Fruit fly (Drosophila melanogaster) whole organism, prepupa: ENCODE results near the gene CG14314.

Experiments used
- Blimp-1 ChIP-seq: fragments of 200-800 bp; sonication (Bioruptor generic); optimal IDR thresholded peaks from 3 replicates; lab custom pipeline; 2017; ENCODE audit warnings: missing biosample characterization, missing genetic modification characterization, mild to moderate bottlenecking, moderate library complexity, missing genetic modification reagents
- CG10631 ChIP-seq: fragments of 200-800 bp; sonication (Bioruptor generic); optimal IDR thresholded peaks from 2 replicates; lab custom pipeline; 2016; ENCODE audit warnings: missing biosample characterization, missing genetic modification characterization
- CG10669 ChIP-seq: fragments of 200-800 bp; sonication (Bioruptor generic); optimal IDR thresholded peaks from 3 replicates; lab custom pipeline; 2018; ENCODE audit warnings: missing biosample characterization, mild to moderate bottlenecking, missing genetic modification characterization, moderate library complexity
- CG11294 ChIP-seq: fragments of 200-800 bp; sonication (Bioruptor generic); IDR thresholded peaks from 2 replicates; pipeline ENCODE4 v1.3.6; 2022; ENCODE audit warnings: missing biosample characterization, missing genetic modification characterization
- CG11762 ChIP-seq: fragments of 200-800 bp; sonication (Bioruptor generic); optimal IDR thresholded peaks from 3 replicates; lab custom pipeline; 2016; ENCODE audit warnings: missing biosample characterization, missing genetic modification characterization; ENCODE audit not compliant: insufficient read depth
- CG15336 ChIP-seq: fragments of 200-800 bp; sonication (Bioruptor generic); IDR thresholded peaks from 2 replicates; pipeline ENCODE4 v1.3.6; 2022; ENCODE audit warnings: missing biosample characterization, missing genetic modification characterization
- CG1621 ChIP-seq: fragments of 200-800 bp; sonication (Bioruptor generic); optimal IDR thresholded peaks from 3 replicates; lab custom pipeline; 2018; ENCODE audit warnings: missing biosample characterization, mild to moderate bottlenecking, missing genetic modification characterization
- CG16779 ChIP-seq: fragments of 200-800 bp; sonication (Bioruptor generic); optimal IDR thresholded peaks from 3 replicates; lab custom pipeline; 2017; ENCODE audit warnings: missing biosample characterization, mild to moderate bottlenecking, missing genetic modification characterization
- CG3032 ChIP-seq: fragments of 200-800 bp; optimal IDR thresholded peaks from 2 replicates; lab custom pipeline; 2019; ENCODE audit warnings: missing biosample characterization, mild to moderate bottlenecking, missing genetic modification characterization, moderate library complexity
- CG31627 ChIP-seq: fragments of 200-800 bp; sonication (Bioruptor generic); optimal IDR thresholded peaks from 3 replicates; lab custom pipeline; 2016; ENCODE audit warnings: missing biosample characterization, missing genetic modification characterization
- CG32006 ChIP-seq: fragments of 200-800 bp; sonication (Bioruptor generic); optimal IDR thresholded peaks from 3 replicates; lab custom pipeline; 2017; ENCODE audit warnings: missing biosample characterization, mild to moderate bottlenecking, missing genetic modification characterization
- CG34406 ChIP-seq: fragments of 200-800 bp; sonication (Bioruptor generic); optimal IDR thresholded peaks from 3 replicates; lab custom pipeline; 2016; ENCODE audit warnings: missing biosample characterization, missing genetic modification characterization
- CG4318 ChIP-seq: fragments of 200-800 bp; sonication (Bioruptor generic); optimal IDR thresholded peaks from 3 replicates; lab custom pipeline; 2017; ENCODE audit warnings: missing biosample characterization, mild to moderate bottlenecking, missing genetic modification characterization
- CG6276 ChIP-seq: fragments of 200-800 bp; sonication (Bioruptor generic); optimal IDR thresholded peaks from 2 replicates; lab custom pipeline; 2017; ENCODE audit warnings: missing biosample characterization, mild to moderate bottlenecking, missing genetic modification characterization
- CG6792 ChIP-seq: fragments of 200-800 bp; sonication (Bioruptor generic); optimal IDR thresholded peaks from 3 replicates; lab custom pipeline; 2016; ENCODE audit warnings: missing biosample characterization, missing genetic modification characterization
- CG6808 ChIP-seq: fragments of 200-800 bp; sonication (Bioruptor generic); optimal IDR thresholded peaks from 3 replicates; lab custom pipeline; 2017; ENCODE audit warnings: missing biosample characterization, missing genetic modification characterization, mild to moderate bottlenecking, moderate library complexity, missing genetic modification reagents
- CG8119 ChIP-seq: fragments of 200-800 bp; sonication (Bioruptor generic); IDR thresholded peaks from 3 replicates; pipeline ENCODE4 v1.3.6; 2022; ENCODE audit warnings: missing biosample characterization, missing genetic modification characterization
- CG8319 ChIP-seq: fragments of 200-800 bp; sonication (Bioruptor generic); optimal IDR thresholded peaks from 3 replicates; lab custom pipeline; 2016; ENCODE audit warnings: missing biosample characterization, missing genetic modification characterization
- CG8632 ChIP-seq: fragments of 200-800 bp; sonication (Bioruptor generic); optimal IDR thresholded peaks from 3 replicates; lab custom pipeline; 2016; ENCODE audit warnings: missing biosample characterization, missing genetic modification characterization
- CG9139 ChIP-seq: fragments of 200-800 bp; sonication (Bioruptor generic); optimal IDR thresholded peaks from 3 replicates; lab custom pipeline; 2017; ENCODE audit warnings: missing biosample characterization, mild to moderate bottlenecking, missing genetic modification characterization
- Eip75B ChIP-seq: fragments of 200-800 bp; sonication (Bioruptor generic); optimal IDR thresholded peaks from 3 replicates; lab custom pipeline; 2016; ENCODE audit warnings: missing biosample characterization, missing genetic modification characterization
- Eip78C ChIP-seq: fragments of 200-800 bp; sonication (Bioruptor generic); peaks from one replicate; lab custom pipeline; 2016; ENCODE audit warnings: missing biosample characterization, missing genetic modification characterization
- Eip93F ChIP-seq: fragments of 200-800 bp; sonication (Bioruptor generic); optimal IDR thresholded peaks from 2 replicates; lab custom pipeline; 2016; ENCODE audit warnings: missing biosample characterization, mild to moderate bottlenecking, missing genetic modification characterization
- Ets21C ChIP-seq: fragments of 200-800 bp; sonication (Bioruptor generic); optimal IDR thresholded peaks from 3 replicates; lab custom pipeline; 2016; ENCODE audit warnings: missing biosample characterization, missing genetic modification characterization
- Ets96B ChIP-seq: fragments of 200-800 bp; optimal IDR thresholded peaks from 2 replicates; lab custom pipeline; 2019; ENCODE audit warnings: missing biosample characterization, mild to moderate bottlenecking, missing genetic modification characterization, moderate library complexity
- Gug ChIP-seq: fragments of 200-800 bp; sonication (Bioruptor generic); IDR thresholded peaks from 2 replicates; pipeline ENCODE4 v1.3.6; 2022; ENCODE audit warnings: missing biosample characterization, missing genetic modification characterization
- Hr39 ChIP-seq: fragments of 200-800 bp; sonication (Bioruptor generic); optimal IDR thresholded peaks from 2 replicates; lab custom pipeline; 2016; ENCODE audit warnings: missing biosample characterization, missing genetic modification characterization
- Lpt ChIP-seq: fragments of 200-800 bp; sonication (Bioruptor generic); optimal IDR thresholded peaks from 3 replicates; lab custom pipeline; 2016; ENCODE audit warnings: missing biosample characterization, missing genetic modification characterization
- Met ChIP-seq: fragments of 200-800 bp; sonication (Bioruptor generic); optimal IDR thresholded peaks from 3 replicates; lab custom pipeline; 2016; ENCODE audit warnings: missing biosample characterization, missing genetic modification characterization
- OdsH ChIP-seq: fragments of 200-800 bp; sonication (Bioruptor generic); optimal IDR thresholded peaks from 3 replicates; lab custom pipeline; 2016; ENCODE audit warnings: missing biosample characterization, missing genetic modification characterization
- Sox102F ChIP-seq: fragments of 200-800 bp; sonication (Bioruptor generic); optimal IDR thresholded peaks from 2 replicates; lab custom pipeline; 2016; ENCODE audit warnings: missing biosample characterization, mild to moderate bottlenecking, missing genetic modification characterization
- Sox14 ChIP-seq: fragments of 200-800 bp; sonication (Bioruptor generic); optimal IDR thresholded peaks from 3 replicates; lab custom pipeline; 2016; ENCODE audit warnings: missing biosample characterization, missing genetic modification characterization
- achi ChIP-seq: fragments of 200-800 bp; sonication (Bioruptor generic); optimal IDR thresholded peaks from 3 replicates; lab custom pipeline; 2016; ENCODE audit warnings: missing biosample characterization, missing genetic modification characterization
- acj6 ChIP-seq: fragments of 200-800 bp; sonication (Bioruptor generic); optimal IDR thresholded peaks from 3 replicates; lab custom pipeline; 2016; ENCODE audit warnings: missing biosample characterization, missing genetic modification characterization
- cyc ChIP-seq: fragments of 200-800 bp; sonication (Bioruptor generic); optimal IDR thresholded peaks from 3 replicates; lab custom pipeline; 2016; ENCODE audit warnings: missing biosample characterization, missing genetic modification characterization
- dac ChIP-seq: fragments of 200-800 bp; sonication (Bioruptor generic); optimal IDR thresholded peaks from 2 replicates; lab custom pipeline; 2017; ENCODE audit warnings: missing biosample characterization, mild to moderate bottlenecking, missing genetic modification characterization
- dsx ChIP-seq: fragments of 200-800 bp; optimal IDR thresholded peaks from 3 replicates; lab custom pipeline; 2019; ENCODE audit warnings: missing biosample characterization, mild to moderate bottlenecking, missing genetic modification characterization, moderate library complexity; ENCODE audit not compliant: poor library complexity, severe bottlenecking
- esn ChIP-seq: fragments of 200-800 bp; sonication (Bioruptor generic); optimal IDR thresholded peaks from 2 replicates; lab custom pipeline; 2016; ENCODE audit warnings: missing biosample characterization, mild to moderate bottlenecking, missing genetic modification characterization, moderate library complexity
- fd59A ChIP-seq: fragments of 200-800 bp; sonication (Bioruptor generic); optimal IDR thresholded peaks from 2 replicates; lab custom pipeline; 2017; ENCODE audit warnings: missing biosample characterization, mild to moderate bottlenecking, missing genetic modification characterization, missing genetic modification reagents
- fd85E ChIP-seq: fragments of 200-800 bp; sonication (Bioruptor generic); optimal IDR thresholded peaks from 3 replicates; lab custom pipeline; 2016; ENCODE audit warnings: missing biosample characterization, missing genetic modification characterization
- fkh ChIP-seq: fragments of 200-800 bp; sonication (Bioruptor generic); optimal IDR thresholded peaks from 3 replicates; lab custom pipeline; 2017; ENCODE audit warnings: missing biosample characterization, mild to moderate bottlenecking, missing genetic modification characterization, moderate library complexity
- lz ChIP-seq: fragments of 200-800 bp; sonication (Bioruptor generic); optimal IDR thresholded peaks from 3 replicates; lab custom pipeline; 2016; ENCODE audit warnings: missing biosample characterization, missing genetic modification characterization
- net ChIP-seq: fragments of 200-800 bp; sonication (Bioruptor generic); optimal IDR thresholded peaks from 3 replicates; lab custom pipeline; 2016; ENCODE audit warnings: missing biosample characterization, missing genetic modification characterization
- pdm3 ChIP-seq: fragments of 200-800 bp; sonication (Bioruptor generic); optimal IDR thresholded peaks from 3 replicates; lab custom pipeline; 2016; ENCODE audit warnings: missing biosample characterization, missing genetic modification characterization
- salr ChIP-seq, 2 experiments: fragments of 200-800 bp; sonication (Bioruptor generic); optimal IDR thresholded peaks; 3 replicates each; lab custom pipeline; 2016 to 2018; ENCODE audit warnings: missing biosample characterization in 2 of 2, missing genetic modification characterization in 2 of 2, mild to moderate bottlenecking in 1 of 2
- spab ChIP-seq: fragments of 200-800 bp; sonication (Bioruptor generic); optimal IDR thresholded peaks from 2 replicates; lab custom pipeline; 2017; ENCODE audit warnings: missing biosample characterization, mild to moderate bottlenecking, missing genetic modification characterization, missing genetic modification reagents
- ss ChIP-seq, 2 experiments: fragments of 200-800 bp; sonication (Bioruptor generic); optimal IDR thresholded peaks; 2 replicates in 1 of 2; 3 replicates in 1 of 2; lab custom pipeline; 2017 to 2018; ENCODE audit warnings: mild to moderate bottlenecking in 2 of 2, missing biosample characterization in 2 of 2, missing genetic modification characterization in 2 of 2, moderate library complexity in 1 of 2
- svp ChIP-seq: fragments of 200-800 bp; sonication (Bioruptor generic); peaks from one replicate; lab custom pipeline; 2016; ENCODE audit warnings: missing biosample characterization, missing genetic modification characterization
- topi ChIP-seq: fragments of 200-800 bp; sonication (Bioruptor generic); optimal IDR thresholded peaks from 3 replicates; lab custom pipeline; 2016; ENCODE audit warnings: missing biosample characterization, missing genetic modification characterization
- vri ChIP-seq: fragments of 200-800 bp; sonication (Bioruptor generic); optimal IDR thresholded peaks from 3 replicates; lab custom pipeline; 2016; ENCODE audit warnings: missing biosample characterization, mild to moderate bottlenecking, missing genetic modification characterization

CG14314 gene

dm6 chr3R:18196991-18197801, 18.7 kb upstream of the CG14314 start:
- peak; percentile 41 for TF ChIP-seq Ets21C (GFP tag; lab: Kevin White, UChicago)
- TF ChIP-seq fd59A (GFP tag; lab: Kevin White, UChicago) = peak; percentile 34
- peak; percentile 77 for TF ChIP-seq Eip93F
- TF ChIP-seq esn (GFP tag; lab: Kevin White, UChicago) = peak; percentile 74
- peak; percentile 92 for TF ChIP-seq CG16779 (tag; lab: Kevin White, UChicago)
- TF ChIP-seq CG11294 (GFP tag; lab: Robert Waterston, UW) = no peak
- TF ChIP-seq topi (GFP tag; lab: Kevin White, UChicago) = peak; percentile 54
- peak; percentile 58 for TF ChIP-seq OdsH (GFP tag; lab: Kevin White, UChicago)
- TF ChIP-seq dsx (GFP tag; lab: Kevin White, UChicago) = peak; percentile 86
- TF ChIP-seq Hr39 (GFP tag; lab: Kevin White, UChicago) = peak; percentile 45
- TF ChIP-seq salr (GFP tag; optimal IDR thresholded peaks at IDR 0.05; lab: Kevin White, UChicago) = peak; percentile 64 to 75
- peak; percentile 65 for TF ChIP-seq pdm3 (GFP tag; lab: Kevin White, UChicago)
- TF ChIP-seq CG10631 (GFP tag; lab: Kevin White, UChicago) = peak; percentile 68
- peak; percentile 57 for TF ChIP-seq achi (GFP tag; lab: Kevin White, UChicago)
- TF ChIP-seq spab (GFP tag; lab: Kevin White, UChicago) = peak; percentile 79
- TF ChIP-seq Blimp-1 = peak; percentile 11
- peak; percentile 96 for TF ChIP-seq CG6276 (GFP tag; lab: Kevin White, UChicago)
- TF ChIP-seq Met (GFP tag; lab: Kevin White, UChicago) = peak; percentile 62
- peak; percentile 53 for TF ChIP-seq acj6 (GFP tag; lab: Kevin White, UChicago)
- peak; percentile 88 for TF ChIP-seq Eip78C (GFP tag; lab: Kevin White, UChicago)
- TF ChIP-seq CG15336 (GFP tag; lab: Robert Waterston, UW) = no peak
- TF ChIP-seq CG4318 = peak; percentile 53
- TF ChIP-seq CG34406 = peak; percentile 23
- TF ChIP-seq ss (GFP tag; optimal IDR thresholded peaks at IDR 0.05; lab: Kevin White, UChicago) = peak; percentile 95 to 96
- peak; percentile 67 for TF ChIP-seq CG32006 (GFP tag; lab: Kevin White, UChicago)
- TF ChIP-seq Sox14 (GFP tag; lab: Kevin White, UChicago) = peak; percentile 59
- TF ChIP-seq CG8319 (GFP tag; lab: Kevin White, UChicago) = no peak
- peak; percentile 59 for TF ChIP-seq CG8632 (GFP tag; lab: Kevin White, UChicago)
- peak; percentile 91 for TF ChIP-seq CG1621
- TF ChIP-seq CG9139 (GFP tag; lab: Kevin White, UChicago) = peak; percentile 92
- peak; percentile 55 for TF ChIP-seq dac (GFP tag; lab: Kevin White, UChicago)
- peak; percentile 84 for TF ChIP-seq Ets96B (tag; lab: Kevin White, UChicago)
- peak; percentile 33 for TF ChIP-seq fd85E (GFP tag; lab: Kevin White, UChicago)
- no peak for TF ChIP-seq Gug (GFP tag; lab: Robert Waterston, UW)
- TF ChIP-seq lz (GFP tag; lab: Kevin White, UChicago) = peak; percentile 54
- no peak for TF ChIP-seq CG11762
- TF ChIP-seq CG3032 = peak; percentile 76
- TF ChIP-seq Sox102F (GFP tag; lab: Kevin White, UChicago) = peak; percentile 50
- peak; percentile 42 for TF ChIP-seq Eip75B (GFP tag; lab: Kevin White, UChicago)
- peak; percentile 65 for TF ChIP-seq CG10669 (GFP tag; lab: Kevin White, UChicago)
- TF ChIP-seq CG31627 (GFP tag; lab: Kevin White, UChicago) = peak; percentile 58
- peak; percentile 77 for TF ChIP-seq vri (GFP tag; lab: Kevin White, UChicago)
- TF ChIP-seq CG6808 (GFP tag; lab: Kevin White, UChicago) = peak; percentile 86
- peak; percentile 81 for TF ChIP-seq net
- peak; percentile 82 for TF ChIP-seq svp (GFP tag; lab: Kevin White, UChicago)
- peak; percentile 17 for TF ChIP-seq fkh (GFP tag; lab: Kevin White, UChicago)
- no peak for TF ChIP-seq CG8119
- peak; percentile 25 for TF ChIP-seq CG6792
- TF ChIP-seq cyc = peak; percentile 17
- peak; percentile 79 for TF ChIP-seq Lpt (GFP tag; lab: Kevin White, UChicago)
